Worm (Caenorhabditis elegans) whole organism, mixed stage, embryonic: ENCODE results near the gene col-85.

Experiments
- blmp-1 ChIP-seq: fragments of 150-350 bp; optimal IDR thresholded peaks from 2 replicates; lab custom pipeline; 2014; ENCODE audit warnings: missing biosample characterization, missing genetic modification characterization
- lsy-2 ChIP-seq: fragments of 150-350 bp; optimal IDR thresholded peaks from 2 replicates; lab custom pipeline; 2014; ENCODE audit warnings: missing biosample characterization, missing genetic modification characterization
- mep-1 ChIP-seq: fragments of 150-350 bp; optimal IDR thresholded peaks from 2 replicates; lab custom pipeline; 2017; ENCODE audit warnings: missing biosample characterization, missing genetic modification reagents, missing genetic modification characterization, inconsistent platforms
- nhr-2 ChIP-seq: fragments of 150-350 bp; optimal IDR thresholded peaks from 2 replicates; lab custom pipeline; 2014; ENCODE audit warnings: missing biosample characterization, missing genetic modification characterization
- nhr-237 ChIP-seq: fragments of 150-350 bp; optimal IDR thresholded peaks from 2 replicates; lab custom pipeline; 2014; ENCODE audit warnings: missing biosample characterization, missing genetic modification characterization
- snpc-4 ChIP-seq: fragments of 150-350 bp; optimal IDR thresholded peaks from 2 replicates; lab custom pipeline; 2014; ENCODE audit warnings: missing biosample characterization, missing genetic modification characterization
- tbx-8 ChIP-seq: fragments of 200-800 bp; sonication (Bioruptor generic); optimal IDR thresholded peaks from 2 replicates; lab custom pipeline; 2018; ENCODE audit warnings: mild to moderate bottlenecking, missing genetic modification characterization, moderate library complexity, missing compliant biosample characterization
- unc-39 ChIP-seq: fragments of 150-350 bp; optimal IDR thresholded peaks from 2 replicates; lab custom pipeline; 2014; ENCODE audit warnings: missing biosample characterization, missing genetic modification characterization

- TF ChIP-seq mep-1 (tag; lab: Kevin White, UChicago) (no peak), blmp-1 (tag; lab: Kevin White, UChicago) (no peak), nhr-237 (tag; lab: Kevin White, UChicago) (no peak), snpc-4 (tag; lab: Kevin White, UChicago) (no peak), nhr-2 (tag; lab: Kevin White, UChicago) (no peak), unc-39 (no peak), lsy-2 (no peak), tbx-8 (no peak)
These were observed 36.1 kb upstream of the col-85 start, which contains the start of gene srx-120 for ce11 chrII:12530958-12531357.
